Worm (Caenorhabditis elegans): ENCODE data around the gene C27D6.12.

The C27D6.12 gene

ce11 chrII:5200987-5201582 is 23.3 kb upstream of the C27D6.12 start (continued):
- peak; percentile 81 for TF ChIP-seq hlh-30 (tag; optimal IDR thresholded peaks at IDR 0.05; ENCODE audit: insufficient read depth)
- no peak for TF ChIP-seq egl-27 (tag; optimal IDR thresholded peaks at IDR 0.05)
- no peak for TF ChIP-seq pha-4 (GFP tag; IDR thresholded peaks at IDR 0.05)
- peak; percentile 11 for TF ChIP-seq pha-4 (tag; optimal IDR thresholded peaks at IDR 0.05)
- peak in 1 of 2 experiments; percentile 89 for TF ChIP-seq daf-16 (GFP tag; optimal IDR thresholded peaks at IDR 0.05)
- TF ChIP-seq daf-16 (tag; optimal IDR thresholded peaks at IDR 0.05), result peak; percentile 50

ce11 chrII:5200205-5200604 is 22.4 kb upstream of the C27D6.12 start:
- TF ChIP-seq F26F4.8 (GFP tag; conservative IDR thresholded peaks at IDR 0.05) (0 out of 2 replicates have a peak, but pooled peaks have one; percentile 53), snpc-4 (tag; optimal IDR thresholded peaks at IDR 0.05) (peak; percentile 63), T26A8.4 (GFP tag; IDR thresholded peaks at IDR 0.05) (peak; percentile 36; the same call in 1 of the 2 replicates)

- TF ChIP-seq fkh-10 (GFP tag; optimal IDR thresholded peaks at IDR 0.05) (no peak), aly-2 (tag; optimal IDR thresholded peaks at IDR 0.05) (no peak)
These were observed 21.7 kb upstream of the C27D6.12 start, which contains the start of gene msp-50 for ce11 chrII:5199497-5199896. msp-50 (plus strand) TSS chrII:5199797.

- TF ChIP-seq T20F7.1 (GFP tag; optimal IDR thresholded peaks at IDR 0.05) (no peak), D1046.2 (GFP tag; IDR thresholded peaks at IDR 0.05) (no peak), ZK546.5 (tag; optimal IDR thresholded peaks at IDR 0.05) (no peak), nhr-6 (tag; optimal IDR thresholded peaks at IDR 0.05) (no peak), ceh-32 (tag; optimal IDR thresholded peaks at IDR 0.05; ENCODE audit: poor library complexity) (no peak)
These were observed 17.7 kb upstream of the C27D6.12 start, which contains the start of gene C34F11.5 for ce11 chrII:5195504-5195903. C34F11.5 (plus strand) TSS chrII:5195804.

ce11 chrII:5194066-5194465 is 16.3 kb upstream of the C27D6.12 start, which contains the start of gene msp-49:
msp-49 (plus strand) TSS chrII:5194366.
- TF ChIP-seq mes-2 (tag; optimal IDR thresholded peaks at IDR 0.05; ENCODE audit: poor library complexity, severe bottlenecking) (no peak), daf-12 (tag; optimal IDR thresholded peaks at IDR 0.05) (no peak), arid-1 (GFP tag; conservative IDR thresholded peaks at IDR 0.05) (no peak), T26A8.4 (GFP tag; IDR thresholded peaks at IDR 0.05) (no peak), hlh-11 (tag; optimal IDR thresholded peaks at IDR 0.05) (no peak), ceh-28 (tag; optimal IDR thresholded peaks at IDR 0.05) (no peak), D1046.2 (GFP tag; IDR thresholded peaks at IDR 0.05) (no peak), pqm-1 (tag; optimal IDR thresholded peaks at IDR 0.05) (no peak), ZK337.2 (GFP tag; IDR thresholded peaks at IDR 0.05) (no peak), dmd-9 (GFP tag; IDR thresholded peaks at IDR 0.05) (no peak), mdl-1 (tag; optimal IDR thresholded peaks at IDR 0.05) (no peak), snpc-4 (tag; optimal IDR thresholded peaks at IDR 0.05) (no peak), ctbp-1 (GFP tag; IDR thresholded peaks at IDR 0.05) (no peak), tag-97 (GFP tag; IDR thresholded peaks at IDR 0.05) (no peak), vab-7 (GFP tag; IDR thresholded peaks at IDR 0.05) (no peak)

ce11 chrII:5191766-5192165 is 14.0 kb upstream of the C27D6.12 start:
- TF ChIP-seq dve-1 (tag; optimal IDR thresholded peaks at IDR 0.05; ENCODE audit: insufficient read depth) (peak; percentile 74), nhr-77 (tag; optimal IDR thresholded peaks at IDR 0.05) (peak; percentile 60), daf-16 (GFP tag; optimal IDR thresholded peaks at IDR 0.05) (no peak), daf-16 (tag; optimal IDR thresholded peaks at IDR 0.05) (peak; percentile 69), jun-1 (tag; optimal IDR thresholded peaks at IDR 0.05) (peak; percentile 18), dmd-6 (GFP tag; IDR thresholded peaks at IDR 0.05) (peak; percentile 65), hlh-30 (tag; optimal IDR thresholded peaks at IDR 0.05; ENCODE audit: insufficient read depth) (no peak), hlh-11 (tag; optimal IDR thresholded peaks at IDR 0.05) (peak; percentile 67), aha-1 (tag) (peak; percentile 40), nhr-28 (tag; optimal IDR thresholded peaks at IDR 0.05) (peak; percentile 81), snpc-1.2 (GFP tag; IDR thresholded peaks at IDR 0.05) (no peak), pqm-1 (tag; optimal IDR thresholded peaks at IDR 0.05) (peak; percentile 98), php-3 (GFP tag; IDR thresholded peaks at IDR 0.05) (peak; percentile 47; the same call in 1 of the 2 replicates), Y105C5A.15 (GFP tag; IDR thresholded peaks at IDR 0.05) (no peak)

Measured in whole organism, L4 larva.